Worm (Caenorhabditis elegans) whole organism, midembryonic: ENCODE results near the gene srz-32.

Experiments
- cog-1 ChIP-seq: sonication (generic microtip); optimal IDR thresholded peaks from 2 replicates; lab custom pipeline; 2016; ENCODE audit warnings: missing genetic modification characterization, missing compliant biosample characterization
- klf-2 ChIP-seq: fragments of 200-800 bp; sonication (Bioruptor generic); conservative IDR thresholded peaks from 2 replicates; pipeline ENCODE4 v1.3.6; 2022; ENCODE audit warnings: missing genetic modification reagents, missing genetic modification characterization, missing compliant biosample characterization
- ztf-23 ChIP-seq: fragments of 200-800 bp; sonication (Bioruptor generic); IDR thresholded peaks from 2 replicates; pipeline ENCODE4 v1.3.6; 2022; ENCODE audit warnings: missing genetic modification reagents, missing genetic modification characterization, missing compliant biosample characterization

The srz-32 gene

DNA sequence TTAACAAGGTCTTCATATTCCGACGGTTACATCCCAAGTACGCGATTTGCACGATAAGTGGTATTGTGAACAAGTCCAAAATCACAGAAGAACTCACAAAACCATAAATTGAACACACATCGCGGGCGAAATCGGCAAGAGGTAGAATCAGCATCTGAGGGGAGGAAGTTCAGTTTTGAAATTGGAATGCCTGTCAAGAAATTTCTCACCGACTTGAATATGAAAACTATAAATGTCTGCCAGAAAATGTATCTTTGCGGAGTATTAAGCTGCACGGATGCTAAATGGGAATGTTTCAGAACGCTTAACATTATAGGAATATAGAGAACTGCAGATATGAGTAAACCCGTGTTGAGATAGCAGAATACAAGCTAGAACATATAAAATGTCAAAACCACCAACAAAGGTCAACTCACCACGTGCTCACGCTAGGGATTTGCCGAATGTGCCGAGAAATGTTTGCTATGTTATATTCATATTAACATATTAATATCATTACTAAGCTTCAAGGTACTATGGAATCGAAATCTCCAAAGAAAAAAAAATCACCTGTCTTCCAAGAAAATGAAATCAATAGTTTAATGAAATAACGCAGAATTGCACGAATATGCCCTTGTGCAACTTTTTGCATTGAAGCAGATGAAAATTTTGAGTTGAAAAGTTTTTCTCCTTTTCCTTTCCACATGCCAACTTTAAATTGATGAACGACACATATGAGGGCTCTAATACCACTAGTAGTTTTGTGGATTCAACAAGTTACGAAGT, 46.3 kb downstream of the srz-32 start, which contains the start of gene srz-82:
TSS of gene srz-82 (plus strand) at position 701 of the 765 bp plus-strand sequence.
- TF ChIP-seq cog-1 (tag; lab: Kevin White, UChicago) (no peak), klf-2 (GFP tag; lab: Robert Waterston, UW) (no peak), ztf-23 (0 out of 2 replicates have a peak, but pooled peaks have one; percentile 24)
